Worm (Caenorhabditis elegans) whole organism, L4 larva: Measurements from ENCODE around the gene R10E12.2.

ENCODE experiments used
- R02D3.7 ChIP-seq: fragments of 150-350 bp; sonication (generic microtip); optimal IDR thresholded peaks from 3 replicates; lab custom pipeline; 2014; ENCODE audit warnings: missing biosample characterization, missing genetic modification characterization
- aly-2 ChIP-seq: sonication (generic microtip); optimal IDR thresholded peaks from 2 replicates; lab custom pipeline; 2018; ENCODE audit warnings: missing biosample characterization, missing genetic modification characterization
- lir-3 ChIP-seq: sonication (generic microtip); optimal IDR thresholded peaks from 2 replicates; lab custom pipeline; 2016; ENCODE audit warnings: mild to moderate bottlenecking, missing genetic modification characterization, missing compliant biosample characterization
- nhr-42 ChIP-seq: fragments of 200-800 bp; sonication (Bioruptor generic); IDR thresholded peaks from 2 replicates; pipeline ENCODE4 v1.3.6; 2022; ENCODE audit warnings: missing genetic modification characterization, missing compliant biosample characterization
- nhr-77 ChIP-seq: fragments of 150-350 bp; optimal IDR thresholded peaks from 2 replicates; lab custom pipeline; 2014; ENCODE audit warnings: missing biosample characterization, missing genetic modification characterization

DNA sequence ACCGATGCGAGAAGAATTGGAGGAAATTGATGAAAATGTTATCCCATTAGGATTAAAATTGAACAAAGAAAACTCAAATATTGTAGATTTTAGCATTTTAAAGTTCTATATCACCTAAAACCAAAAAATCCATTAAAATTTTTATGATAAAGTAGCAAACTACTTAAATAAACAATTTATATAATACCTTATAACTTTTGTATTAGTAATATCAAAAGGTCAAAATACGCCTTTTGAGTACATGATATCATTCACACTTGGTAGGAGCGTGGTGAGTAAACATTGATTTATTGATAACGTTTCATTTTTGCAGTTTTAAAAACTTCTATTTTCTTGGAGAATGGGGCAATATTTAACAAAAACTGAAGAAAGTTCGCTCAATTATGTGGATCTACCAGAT is 27.4 kb upstream of the R10E12.2 start, which contains the start of gene C05B5.5:
- no peak for TF ChIP-seq nhr-77 (tag; lab: Kevin White, UChicago)
- no peak for TF ChIP-seq R02D3.7 (tag; lab: Kevin White, UChicago)
- no peak for TF ChIP-seq aly-2 (tag; lab: Kevin White, UChicago)
- no peak for TF ChIP-seq nhr-42 (GFP tag; lab: Robert Waterston, UW)
- TF ChIP-seq lir-3 (tag; lab: Kevin White, UChicago), result no peak
